Fruit fly (Drosophila melanogaster): Measurements from ENCODE around the gene CG43115.
A peak's percentile ranks its signal among the peaks of the same experiment; 100 is the strongest.

The CG43115 gene

dm6 chrX:6067281-6068008 is 1.2 kb upstream of the CG43115 start, which contains the start of gene CG5928 (continued):
- TF ChIP-seq CG14441 (GFP tag; IDR thresholded peaks at IDR 0.05) (peak; percentile 56), Six4 (GFP tag; optimal IDR thresholded peaks at IDR 0.05) (peak; percentile 15), Max (GFP tag; optimal IDR thresholded peaks at IDR 0.05) (peak; percentile 8), CG17361 (GFP tag; IDR thresholded peaks at IDR 0.05) (peak; percentile 41; the same call in 1 of the 3 replicates), CG8388 (GFP tag; optimal IDR thresholded peaks at IDR 0.05) (peak; percentile 16), vvl (GFP tag; IDR thresholded peaks at IDR 0.05) (no peak), Sin3A (optimal IDR thresholded peaks at IDR 0.05) (no peak), pnt (GFP tag; optimal IDR thresholded peaks at IDR 0.05) (no peak), dpn (GFP tag; optimal IDR thresholded peaks at IDR 0.05) (peak in 1 of 2 experiments; percentile 14), Dip3 (GFP tag; optimal IDR thresholded peaks at IDR 0.05) (no peak), CG3281 (GFP tag; optimal IDR thresholded peaks at IDR 0.05) (peak; percentile 25), Vsx1 (GFP tag; optimal IDR thresholded peaks at IDR 0.05) (peak; percentile 2), ind (GFP tag; optimal IDR thresholded peaks at IDR 0.05) (peak; percentile 38), CG9437 (GFP tag; optimal IDR thresholded peaks at IDR 0.05) (peak; percentile 15), fd96Cb (tag; optimal IDR thresholded peaks at IDR 0.05) (peak; percentile 39), ap (GFP tag; IDR thresholded peaks at IDR 0.05) (0 out of 2 replicates have a peak, but pooled peaks have one; percentile 22), ranshi (GFP tag; IDR thresholded peaks at IDR 0.05) (0 out of 2 replicates have a peak, but pooled peaks have one; percentile 14), ab (GFP tag; optimal IDR thresholded peaks at IDR 0.05) (no peak), stc (GFP tag; IDR thresholded peaks at IDR 0.05) (peak; percentile 52; the same call in 1 of the 2 replicates), peb (GFP tag; IDR thresholded peaks at IDR 0.05) (no peak), salm (tag; optimal IDR thresholded peaks at IDR 0.05) (no peak), NC2α (GFP tag; optimal IDR thresholded peaks at IDR 0.05) (no peak), CG6654 (GFP tag; optimal IDR thresholded peaks at IDR 0.05) (peak; percentile 3), lab (GFP tag; optimal IDR thresholded peaks at IDR 0.05) (peak; percentile 45), CG5180 (GFP tag; optimal IDR thresholded peaks at IDR 0.05) (peak; percentile 48), sob (GFP tag; IDR thresholded peaks at IDR 0.05) (peak; percentile 9; the same call in 1 of the 2 replicates), CG2712 (tag; optimal IDR thresholded peaks at IDR 0.05) (peak; percentile 43), NFAT (GFP tag; IDR thresholded peaks at IDR 0.05) (no peak), Fer3 (tag; optimal IDR thresholded peaks at IDR 0.05) (peak; percentile 17), CG11504 (tag; optimal IDR thresholded peaks at IDR 0.05) (peak; percentile 95), Fer1 (GFP tag; optimal IDR thresholded peaks at IDR 0.05) (peak; percentile 48), nerfin-1 (tag; optimal IDR thresholded peaks at IDR 0.05) (peak; percentile 5), CG10366 (GFP tag; IDR thresholded peaks at IDR 0.05) (peak; percentile 14; the same call in 1 of the 2 replicates), Jarid2 (GFP tag; optimal IDR thresholded peaks at IDR 0.05) (no peak), lmd (GFP tag; IDR thresholded peaks at IDR 0.05) (0 out of 2 replicates have a peak, but pooled peaks have one; percentile 25), Dek (tag; optimal IDR thresholded peaks at IDR 0.05) (peak; percentile 20), Doc2 (GFP tag; IDR thresholded peaks at IDR 0.05) (no peak), sim (GFP tag; IDR thresholded peaks at IDR 0.05) (no peak), HLH3B (GFP tag; IDR thresholded peaks at IDR 0.05) (peak; percentile 50; the same call in 1 of the 2 replicates), dati (GFP tag; IDR thresholded peaks at IDR 0.05) (no peak), fd3F (GFP tag; optimal IDR thresholded peaks at IDR 0.05) (peak; percentile 6), cas (GFP tag; IDR thresholded peaks at IDR 0.05) (no peak), sug (tag; optimal IDR thresholded peaks at IDR 0.05) (peak; percentile 12), gem (tag; optimal IDR thresholded peaks at IDR 0.05) (peak; percentile 63), stwl (tag; optimal IDR thresholded peaks at IDR 0.05) (no peak), CG7556 (GFP tag; optimal IDR thresholded peaks at IDR 0.05) (peak; percentile 36), CG18619 (GFP tag; optimal IDR thresholded peaks at IDR 0.05) (peak; percentile 32), CoRest (tag; optimal IDR thresholded peaks at IDR 0.05) (peak; percentile 38), Aef1 (GFP tag; IDR thresholded peaks at IDR 0.05) (no peak; the same call in 2 of the 3 replicates), ham (GFP tag; IDR thresholded peaks at IDR 0.05) (no peak)

Data from whole organism, embryonic.